Worm (Caenorhabditis elegans) whole organism, mixed stage, embryonic: Measurements from ENCODE around the gene alh-5.

Source experiments
- M03D4.4 ChIP-seq: sonication (generic microtip); optimal IDR thresholded peaks from 2 replicates; lab custom pipeline; 2017; ENCODE audit warnings: mild to moderate bottlenecking, missing genetic modification characterization, missing compliant biosample characterization
- bed-3 ChIP-seq: fragments of 200-800 bp; sonication (Bioruptor generic); optimal IDR thresholded peaks from 3 replicates; lab custom pipeline; 2018; ENCODE audit warnings: mild to moderate bottlenecking, missing genetic modification characterization, moderate library complexity, missing compliant biosample characterization
- blmp-1 ChIP-seq: fragments of 150-350 bp; optimal IDR thresholded peaks from 2 replicates; lab custom pipeline; 2014; ENCODE audit warnings: missing biosample characterization, missing genetic modification characterization
- ceh-39 ChIP-seq: fragments of 150-350 bp; optimal IDR thresholded peaks from 2 replicates; lab custom pipeline; 2014; ENCODE audit warnings: missing biosample characterization, missing genetic modification characterization
- ceh-43 ChIP-seq: fragments of 200-800 bp; sonication (Bioruptor generic); optimal IDR thresholded peaks from 2 replicates; lab custom pipeline; 2018; ENCODE audit warnings: mild to moderate bottlenecking, missing genetic modification characterization, moderate library complexity, missing compliant biosample characterization
- ceh-83 ChIP-seq: fragments of 200-800 bp; sonication (Bioruptor generic); optimal IDR thresholded peaks from 2 replicates; lab custom pipeline; 2018; ENCODE audit warnings: mild to moderate bottlenecking, missing genetic modification characterization, missing compliant biosample characterization
- ces-1 ChIP-seq: fragments of 150-350 bp; optimal IDR thresholded peaks from 2 replicates; lab custom pipeline; 2014; ENCODE audit warnings: missing biosample characterization, missing genetic modification reagents, missing genetic modification characterization
- cnd-1 ChIP-seq: fragments of 200-800 bp; sonication (Bioruptor generic); optimal IDR thresholded peaks from 2 replicates; lab custom pipeline; 2018; ENCODE audit warnings: mild to moderate bottlenecking, missing genetic modification characterization, missing compliant biosample characterization
- drap-1 ChIP-seq: fragments of 200-800 bp; sonication (Bioruptor generic); optimal IDR thresholded peaks from 3 replicates; lab custom pipeline; 2018; ENCODE audit warnings: mild to moderate bottlenecking, missing genetic modification characterization, missing compliant biosample characterization
- elt-1 ChIP-seq: sonication (generic microtip); optimal IDR thresholded peaks from 2 replicates; lab custom pipeline; 2017; ENCODE audit warnings: missing genetic modification characterization, mild to moderate bottlenecking, missing compliant biosample characterization, antibody characterized with exemption, moderate library complexity, borderline replicate concordance; ENCODE audit not compliant: insufficient read depth
- elt-3 ChIP-seq: fragments of 150-350 bp; optimal IDR thresholded peaks from 2 replicates; lab custom pipeline; 2014; ENCODE audit warnings: missing biosample characterization, missing genetic modification characterization
- flh-1 ChIP-seq: fragments of 200-800 bp; sonication (Bioruptor generic); optimal IDR thresholded peaks from 2 replicates; lab custom pipeline; 2018; ENCODE audit warnings: mild to moderate bottlenecking, missing genetic modification characterization, moderate library complexity, missing compliant biosample characterization
- ham-2 ChIP-seq: fragments of 200-800 bp; sonication (Bioruptor generic); optimal IDR thresholded peaks from 2 replicates; lab custom pipeline; 2018; ENCODE audit warnings: mild to moderate bottlenecking, missing genetic modification characterization, missing compliant biosample characterization
- hlh-1 ChIP-seq: fragments of 150-350 bp; optimal IDR thresholded peaks from 2 replicates; lab custom pipeline; 2014; ENCODE audit warnings: missing biosample characterization, missing genetic modification reagents, missing genetic modification characterization
- lin-13 ChIP-seq: fragments of 150-350 bp; optimal IDR thresholded peaks from 2 replicates; lab custom pipeline; 2014; ENCODE audit warnings: missing biosample characterization, missing genetic modification characterization
- lin-32 ChIP-seq: fragments of 200-800 bp; sonication (Bioruptor generic); optimal IDR thresholded peaks from 2 replicates; lab custom pipeline; 2018; ENCODE audit warnings: mild to moderate bottlenecking, missing genetic modification characterization, missing compliant biosample characterization
- lsy-2 ChIP-seq: fragments of 150-350 bp; optimal IDR thresholded peaks from 2 replicates; lab custom pipeline; 2014; ENCODE audit warnings: missing biosample characterization, missing genetic modification characterization
- mab-5 ChIP-seq: fragments of 150-350 bp; optimal IDR thresholded peaks from 2 replicates; lab custom pipeline; 2014; ENCODE audit warnings: missing biosample characterization, missing genetic modification characterization
- mls-2 ChIP-seq: sonication (generic microtip); optimal IDR thresholded peaks from 2 replicates; lab custom pipeline; 2016; ENCODE audit warnings: mild to moderate bottlenecking, missing genetic modification characterization, moderate library complexity, missing compliant biosample characterization
- nhr-12 ChIP-seq: fragments of 150-350 bp; optimal IDR thresholded peaks from 2 replicates; lab custom pipeline; 2014; ENCODE audit warnings: missing biosample characterization, missing genetic modification characterization
- nhr-2 ChIP-seq: fragments of 150-350 bp; optimal IDR thresholded peaks from 2 replicates; lab custom pipeline; 2014; ENCODE audit warnings: missing biosample characterization, missing genetic modification characterization
- nhr-28 ChIP-seq: fragments of 150-350 bp; optimal IDR thresholded peaks from 2 replicates; lab custom pipeline; 2014; ENCODE audit warnings: missing biosample characterization, missing genetic modification characterization
- nhr-76 ChIP-seq: sonication (generic microtip); optimal IDR thresholded peaks from 2 replicates; lab custom pipeline; 2017; ENCODE audit warnings: missing biosample characterization, missing genetic modification characterization
- pha-4 ChIP-seq: fragments of 150-350 bp; optimal IDR thresholded peaks from 2 replicates; lab custom pipeline; 2018; ENCODE audit warnings: missing biosample characterization, missing genetic modification reagents, missing genetic modification characterization
- sem-2 ChIP-seq: fragments of 200-800 bp; sonication (Bioruptor generic); optimal IDR thresholded peaks from 2 replicates; lab custom pipeline; 2018; ENCODE audit warnings: mild to moderate bottlenecking, missing genetic modification characterization, missing compliant biosample characterization
- sptf-1 ChIP-seq: sonication (generic microtip); optimal IDR thresholded peaks from 2 replicates; lab custom pipeline; 2017; ENCODE audit warnings: mild to moderate bottlenecking, missing genetic modification characterization, moderate library complexity, missing compliant biosample characterization
- tbx-8 ChIP-seq: fragments of 200-800 bp; sonication (Bioruptor generic); optimal IDR thresholded peaks from 2 replicates; lab custom pipeline; 2018; ENCODE audit warnings: mild to moderate bottlenecking, missing genetic modification characterization, moderate library complexity, missing compliant biosample characterization
- unc-120 ChIP-seq: sonication (generic microtip); optimal IDR thresholded peaks from 2 replicates; lab custom pipeline; 2017; ENCODE audit warnings: missing genetic modification characterization, missing compliant biosample characterization; ENCODE audit not compliant: poor library complexity, severe bottlenecking
- unc-39 ChIP-seq: fragments of 150-350 bp; optimal IDR thresholded peaks from 2 replicates; lab custom pipeline; 2014; ENCODE audit warnings: missing biosample characterization, missing genetic modification characterization
- ztf-11 ChIP-seq: fragments of 150-350 bp; optimal IDR thresholded peaks from 2 replicates; lab custom pipeline; 2014; ENCODE audit warnings: missing biosample characterization, missing genetic modification characterization

The alh-5 gene

ce11 chrV:1999531-2000094, at the start of gene alh-5:
TSS of gene alh-5 (minus strand) at chrV:1999581.
- TF ChIP-seq elt-3 (tag; lab: Kevin White, UChicago) (no peak), ceh-43 (GFP tag; lab: Kevin White, UChicago) (no peak), blmp-1 (no peak), drap-1 (no peak), cnd-1 (tag; lab: Kevin White, UChicago) (no peak), lin-13 (tag; lab: Kevin White, UChicago) (no peak), ceh-39 (no peak), elt-1 (tag; lab: Kevin White, UChicago) (no peak), nhr-76 (tag; lab: Kevin White, UChicago) (no peak), tbx-8 (no peak), flh-1 (no peak), ztf-11 (tag; lab: Kevin White, UChicago) (no peak)

DNA sequence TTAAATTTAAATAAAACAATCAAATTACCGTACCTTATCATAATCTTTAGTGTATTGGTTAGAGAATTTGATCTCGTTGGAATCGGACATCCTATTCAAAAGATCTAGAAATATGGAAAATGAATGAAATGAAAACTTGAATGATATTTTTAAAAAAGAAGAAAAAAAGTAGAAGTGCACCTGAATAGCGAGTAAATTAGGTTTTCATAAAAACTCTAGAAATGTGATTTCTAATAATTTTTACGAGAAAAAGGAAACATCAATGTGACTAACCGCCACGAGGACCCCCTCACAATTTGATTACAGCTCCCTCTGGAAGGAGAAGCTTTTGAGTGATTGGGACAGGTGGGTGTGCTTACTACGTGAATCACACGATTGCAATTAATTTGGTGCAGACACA, 46.6 kb upstream of the alh-5 start, which contains the start of gene Y40B10A.5:
Gene Y40B10A.5, minus strand, starts transcription at position 101 of the 400 bp plus-strand sequence.
- TF ChIP-seq hlh-1 (tag; lab: Kevin White, UChicago) (no peak), unc-39 (tag; lab: Kevin White, UChicago) (no peak), lin-32 (GFP tag; lab: Kevin White, UChicago) (no peak), ztf-11 (tag; lab: Kevin White, UChicago) (no peak), unc-120 (no peak), elt-3 (tag; lab: Kevin White, UChicago) (no peak), nhr-76 (tag; lab: Kevin White, UChicago) (no peak), mab-5 (tag; lab: Kevin White, UChicago) (no peak), cnd-1 (tag; lab: Kevin White, UChicago) (no peak), tbx-8 (no peak), M03D4.4 (no peak)

DNA sequence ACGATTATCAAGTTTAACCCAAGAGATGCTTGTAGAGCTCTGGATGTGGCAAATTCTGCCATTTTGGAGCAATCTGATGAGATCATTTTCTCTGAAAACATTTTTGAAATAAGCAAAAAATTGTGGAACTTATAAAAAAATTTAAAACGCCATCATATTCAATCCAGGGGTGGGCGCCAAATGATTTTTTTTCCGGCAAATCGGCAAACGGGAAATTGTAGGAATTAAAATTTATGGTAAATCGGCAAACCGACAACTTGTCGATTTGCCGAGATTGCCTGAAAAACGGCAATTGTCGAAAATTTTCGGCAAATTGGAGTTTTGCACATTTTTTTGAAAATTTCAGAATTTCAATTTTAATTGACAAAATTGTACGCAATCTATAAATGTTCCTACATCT, 36.2 kb upstream of the alh-5 start, which contains the start of gene srab-23:
Gene srab-23, minus strand, starts transcription at position 101 of the 400 bp plus-strand sequence.
- TF ChIP-seq nhr-2 (tag; lab: Kevin White, UChicago) (no peak), lin-32 (GFP tag; lab: Kevin White, UChicago) (no peak), ham-2 (no peak), cnd-1 (tag; lab: Kevin White, UChicago) (no peak)

DNA sequence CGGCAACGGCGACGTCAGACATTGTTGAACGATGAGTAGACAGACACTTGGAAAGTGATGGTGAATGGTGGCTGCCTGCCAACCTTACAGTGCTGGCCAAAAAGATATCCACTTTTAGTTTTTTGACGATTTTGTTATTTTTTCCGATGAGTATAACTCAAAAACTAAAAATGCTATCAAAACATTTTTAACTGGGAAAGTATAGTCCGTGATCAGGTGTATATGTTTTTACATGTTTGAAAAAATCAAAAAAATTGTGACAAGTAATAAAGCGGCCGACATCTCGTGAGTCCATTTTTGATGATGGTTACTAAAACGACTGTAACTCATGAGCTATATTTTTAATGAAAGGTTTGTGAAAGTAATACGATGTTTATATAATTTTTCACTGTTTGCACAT, 32.1 kb upstream of the alh-5 start, which contains the start of gene hil-6:
Gene hil-6, minus strand, starts transcription at position 101 of the 400 bp plus-strand sequence.
- no peak for TF ChIP-seq mls-2 (tag; lab: Kevin White, UChicago)
- no peak for TF ChIP-seq nhr-28 (tag; lab: Kevin White, UChicago)
- no peak for TF ChIP-seq elt-3 (tag; lab: Kevin White, UChicago)
- TF ChIP-seq pha-4 (tag; lab: Kevin White, UChicago) = no peak
- TF ChIP-seq elt-1 (tag; lab: Kevin White, UChicago) = no peak
- TF ChIP-seq sptf-1 = no peak
- TF ChIP-seq lsy-2 (tag; lab: Kevin White, UChicago) = no peak
- no peak for TF ChIP-seq nhr-12
- TF ChIP-seq ham-2 = no peak
- no peak for TF ChIP-seq sem-2 (GFP tag; lab: Kevin White, UChicago)
- TF ChIP-seq mab-5 (tag; lab: Kevin White, UChicago) = no peak
- TF ChIP-seq cnd-1 (tag; lab: Kevin White, UChicago) = no peak
- no peak for TF ChIP-seq unc-120

ce11 chrV:2030661-2031060, 31.3 kb upstream of the alh-5 start:
- no peak for TF ChIP-seq hlh-1 (tag; lab: Kevin White, UChicago)
- TF ChIP-seq unc-39 (tag; lab: Kevin White, UChicago) = no peak
- TF ChIP-seq ces-1 (GFP tag; lab: Kevin White, UChicago) = no peak
- TF ChIP-seq blmp-1 = no peak
- TF ChIP-seq nhr-2 (tag; lab: Kevin White, UChicago) = no peak
- TF ChIP-seq ceh-83 (GFP tag; lab: Kevin White, UChicago) = no peak
- no peak for TF ChIP-seq bed-3 (GFP tag; lab: Kevin White, UChicago)
